Fruit fly (Drosophila melanogaster) whole organism, embryonic: Measurements from ENCODE around the gene CG16824.

Experiments used
- Adf1 ChIP-seq: fragments of 200-800 bp; sonication (Bioruptor generic); IDR thresholded peaks from 2 replicates; pipeline ENCODE4 v1.3.6; 2022; ENCODE audit warnings: missing biosample characterization, missing genetic modification characterization
- Awh ChIP-seq: fragments of 200-800 bp; sonication (Bioruptor generic); IDR thresholded peaks from 2 replicates; pipeline ENCODE4, ENCODE4 v1.3.6; 2022; ENCODE audit warnings: missing biosample characterization, missing genetic modification characterization
- CG12659 ChIP-seq: fragments of 200-800 bp; sonication (Bioruptor generic); optimal IDR thresholded peaks from 3 replicates; lab custom pipeline; 2017; ENCODE audit warnings: mild to moderate bottlenecking, missing biosample characterization, missing genetic modification reagents, missing genetic modification characterization
- CG12942 ChIP-seq: fragments of 200-800 bp; sonication (Bioruptor generic); optimal IDR thresholded peaks from 3 replicates; lab custom pipeline; 2016; ENCODE audit warnings: missing biosample characterization, missing genetic modification characterization
- CG13287 ChIP-seq: fragments of 200-800 bp; sonication (Bioruptor generic); IDR thresholded peaks from 2 replicates; pipeline ENCODE4 v1.3.6; 2022; ENCODE audit warnings: missing biosample characterization, missing genetic modification characterization; ENCODE audit not compliant: partially characterized antibody
- CG13296 ChIP-seq: fragments of 200-800 bp; sonication (Bioruptor generic); optimal IDR thresholded peaks from 3 replicates; lab custom pipeline; 2018; ENCODE audit warnings: missing biosample characterization, mild to moderate bottlenecking, missing genetic modification characterization
- CG14710 ChIP-seq: fragments of 200-800 bp; sonication (Bioruptor generic); optimal IDR thresholded peaks from 3 replicates; lab custom pipeline; 2019; ENCODE audit warnings: missing biosample characterization, mild to moderate bottlenecking, missing genetic modification characterization, moderate library complexity
- CG15269 ChIP-seq: fragments of 200-800 bp; sonication (Bioruptor generic); optimal IDR thresholded peaks from 2 replicates; lab custom pipeline; 2018; ENCODE audit warnings: missing biosample characterization, mild to moderate bottlenecking, missing genetic modification characterization, moderate library complexity
- CG17568 ChIP-seq: fragments of 200-800 bp; sonication (Bioruptor generic); optimal IDR thresholded peaks from 2 replicates; lab custom pipeline; 2018; ENCODE audit warnings: missing biosample characterization, mild to moderate bottlenecking, missing genetic modification characterization, moderate library complexity
- CG1792 ChIP-seq: fragments of 200-800 bp; sonication (Bioruptor generic); optimal IDR thresholded peaks from 2 replicates; lab custom pipeline; 2016; ENCODE audit warnings: missing biosample characterization, missing genetic modification characterization
- CG18599 ChIP-seq: fragments of 200-800 bp; sonication (Bioruptor generic); optimal IDR thresholded peaks from 3 replicates; lab custom pipeline; 2017; ENCODE audit warnings: missing biosample characterization, missing genetic modification characterization, mild to moderate bottlenecking, moderate library complexity, missing genetic modification reagents
- CG2116 ChIP-seq: fragments of 200-800 bp; sonication (Bioruptor generic); optimal IDR thresholded peaks from 3 replicates; lab custom pipeline; 2018; ENCODE audit warnings: missing biosample characterization, mild to moderate bottlenecking, missing genetic modification characterization
- CG2199 ChIP-seq: fragments of 200-800 bp; sonication (Bioruptor generic); IDR thresholded peaks from 3 replicates; pipeline ENCODE4 v1.3.6; 2022; ENCODE audit warnings: missing biosample characterization, missing genetic modification characterization
- CG3281 ChIP-seq: fragments of 200-800 bp; sonication (Bioruptor generic); optimal IDR thresholded peaks from 3 replicates; lab custom pipeline; 2017; ENCODE audit warnings: missing biosample characterization, mild to moderate bottlenecking, missing genetic modification characterization
- CG42726 ChIP-seq: fragments of 200-800 bp; sonication (Bioruptor generic); IDR thresholded peaks from 2 replicates; pipeline ENCODE4 v1.3.6; 2022; ENCODE audit warnings: missing biosample characterization, missing genetic modification characterization; ENCODE audit not compliant: partially characterized antibody
- CG4854 ChIP-seq: fragments of 200-800 bp; sonication (Bioruptor generic); optimal IDR thresholded peaks from 2 replicates; lab custom pipeline; 2016; ENCODE audit warnings: missing biosample characterization, missing genetic modification characterization, inconsistent platforms
- CG6175 ChIP-seq: fragments of 200-800 bp; sonication (Bioruptor generic); IDR thresholded peaks from 3 replicates; pipeline ENCODE4 v1.3.6; 2022; ENCODE audit warnings: missing biosample characterization, missing genetic modification characterization
- CG7963 ChIP-seq: fragments of 200-800 bp; sonication (Bioruptor generic); IDR thresholded peaks from 3 replicates; pipeline ENCODE4 v1.3.6; 2022; ENCODE audit warnings: missing biosample characterization, missing genetic modification characterization; ENCODE audit not compliant: partially characterized antibody
- CG8290 ChIP-seq, 3 experiments: fragments of 200-800 bp; sonication (Bioruptor generic); optimal IDR thresholded peaks; 2 replicates each; lab custom pipeline; 2016 to 2019; ENCODE audit warnings: missing biosample characterization in 3 of 3, missing genetic modification characterization in 3 of 3, mild to moderate bottlenecking in 2 of 3, moderate library complexity in 1 of 3
- CG9215 ChIP-seq: fragments of 200-800 bp; sonication (Bioruptor generic); IDR thresholded peaks from 2 replicates; pipeline ENCODE4 v1.3.6; 2022; ENCODE audit warnings: missing biosample characterization, missing genetic modification characterization
- CG9797 ChIP-seq: fragments of 200-800 bp; sonication (Bioruptor generic); optimal IDR thresholded peaks from 3 replicates; lab custom pipeline; 2018; ENCODE audit warnings: missing biosample characterization, mild to moderate bottlenecking, missing genetic modification characterization
- Fer1 ChIP-seq: fragments of 200-800 bp; sonication (Bioruptor generic); optimal IDR thresholded peaks from 2 replicates; lab custom pipeline; 2017; ENCODE audit warnings: missing biosample characterization, mild to moderate bottlenecking, missing genetic modification characterization
- Hmx ChIP-seq: fragments of 200-800 bp; sonication (Bioruptor generic); optimal IDR thresholded peaks from 2 replicates; lab custom pipeline; 2016; ENCODE audit warnings: missing biosample characterization, missing genetic modification characterization
- MTF-1 ChIP-seq: fragments of 200-800 bp; sonication (Bioruptor generic); optimal IDR thresholded peaks from 2 replicates; lab custom pipeline; 2018; ENCODE audit warnings: missing biosample characterization, mild to moderate bottlenecking, missing genetic modification characterization, borderline replicate concordance
- Opbp ChIP-seq: fragments of 200-800 bp; sonication (Bioruptor generic); IDR thresholded peaks from 3 replicates; pipeline ENCODE4 v1.3.6; 2022; ENCODE audit warnings: missing biosample characterization, missing genetic modification characterization; ENCODE audit not compliant: partially characterized antibody
- Sin3A ChIP-seq: fragments of >200 bp; optimal IDR thresholded peaks from 2 replicates; lab custom pipeline; 2018
- Six4 ChIP-seq: fragments of 200-800 bp; sonication (Bioruptor generic); optimal IDR thresholded peaks from 2 replicates; lab custom pipeline; 2016; ENCODE audit warnings: missing biosample characterization, missing genetic modification characterization
- Ssrp ChIP-seq: fragments of 200-800 bp; sonication (Bioruptor generic); optimal IDR thresholded peaks from 2 replicates; lab custom pipeline; 2018; ENCODE audit warnings: missing biosample characterization, mild to moderate bottlenecking, missing genetic modification characterization, moderate library complexity
- Stat92E ChIP-seq, 3 experiments: fragments of >200 bp in 2 of 3; fragments of 200-800 bp in 1 of 3; sonication (Bioruptor generic) in 1 of 3; optimal IDR thresholded peaks; 2 replicates each; lab custom pipeline; 2017 to 2019; ENCODE audit warnings: missing biosample characterization in 3 of 3, missing genetic modification characterization in 3 of 3, mild to moderate bottlenecking in 1 of 3, moderate library complexity in 1 of 3
- abd-A ChIP-seq: fragments of 200-800 bp; sonication (Bioruptor generic); optimal IDR thresholded peaks from 3 replicates; lab custom pipeline; 2019; ENCODE audit warnings: missing biosample characterization, mild to moderate bottlenecking, missing genetic modification characterization, moderate library complexity
- ac ChIP-seq: fragments of 200-800 bp; sonication (Bioruptor generic); optimal IDR thresholded peaks from 3 replicates; lab custom pipeline; 2017; ENCODE audit warnings: missing biosample characterization, mild to moderate bottlenecking, missing genetic modification characterization
- bcd ChIP-seq: fragments of 200-800 bp; sonication (Bioruptor generic); optimal IDR thresholded peaks from 2 replicates; lab custom pipeline; 2017; ENCODE audit warnings: missing biosample characterization, mild to moderate bottlenecking, missing genetic modification characterization
- crc ChIP-seq: fragments of 200-800 bp; sonication (Bioruptor generic); optimal IDR thresholded peaks from 2 replicates; lab custom pipeline; 2016; ENCODE audit warnings: missing biosample characterization, missing genetic modification characterization
- emc ChIP-seq: fragments of 200-800 bp; sonication (Bioruptor generic); optimal IDR thresholded peaks from 2 replicates; lab custom pipeline; 2016; ENCODE audit warnings: missing biosample characterization, missing genetic modification characterization
- hth ChIP-seq: fragments of >200 bp; optimal IDR thresholded peaks from 2 replicates; lab custom pipeline; 2017; ENCODE audit warnings: inconsistent platforms
- jigr1 ChIP-seq: fragments of 200-800 bp; sonication (Bioruptor generic); IDR thresholded peaks from 3 replicates; pipeline ENCODE4 v1.3.6; 2022; ENCODE audit warnings: missing biosample characterization, missing genetic modification characterization
- jumu ChIP-seq: fragments of 200-800 bp; sonication (Bioruptor generic); optimal IDR thresholded peaks from 3 replicates; lab custom pipeline; 2016; ENCODE audit warnings: missing biosample characterization, missing genetic modification characterization
- knrl ChIP-seq: fragments of 200-800 bp; sonication (Bioruptor generic); IDR thresholded peaks from 3 replicates; pipeline ENCODE4 v1.3.6; 2022; ENCODE audit warnings: missing biosample characterization, missing genetic modification characterization; ENCODE audit not compliant: partially characterized antibody
- lmd ChIP-seq: fragments of 200-800 bp; sonication (Bioruptor generic); IDR thresholded peaks from 2 replicates; pipeline ENCODE4 v1.3.6; 2022; ENCODE audit warnings: missing biosample characterization, missing genetic modification characterization
- lov ChIP-seq, 2 experiments: fragments of 200-800 bp in 1 of 2; fragments of >200 bp in 1 of 2; sonication (Bioruptor generic) in 1 of 2; IDR thresholded peaks in 1 of 2; optimal IDR thresholded peaks in 1 of 2; 2 replicates in 1 of 2; 3 replicates in 1 of 2; pipeline versions ENCODE4 v1.3.6 to Lab custom; 2017 to 2022; ENCODE audit warnings: missing biosample characterization in 1 of 2, missing genetic modification characterization in 1 of 2
- mam ChIP-seq: fragments of 200-800 bp; sonication (Bioruptor generic); optimal IDR thresholded peaks from 3 replicates; lab custom pipeline; 2016; ENCODE audit warnings: missing biosample characterization, missing genetic modification characterization
- onecut ChIP-seq: fragments of 200-800 bp; sonication (Bioruptor generic); IDR thresholded peaks from 2 replicates; pipeline ENCODE4 v1.3.6; 2022; ENCODE audit warnings: missing biosample characterization, missing genetic modification characterization
- pan ChIP-seq, 4 experiments: fragments of >200 bp in 3 of 4; fragments of 200-800 bp in 1 of 4; sonication (Bioruptor generic) in 1 of 4; optimal IDR thresholded peaks in 3 of 4; IDR thresholded peaks in 1 of 4; 2 replicates each; pipeline versions ENCODE4 v1.3.6 to Lab custom; 2017 to 2022; ENCODE audit warnings: missing biosample characterization in 2 of 4, missing genetic modification characterization in 2 of 4, mixed read lengths in 1 of 4
- phol ChIP-seq: fragments of 200-800 bp; sonication (Bioruptor generic); optimal IDR thresholded peaks from 3 replicates; lab custom pipeline; 2018; ENCODE audit warnings: missing biosample characterization, mild to moderate bottlenecking, missing genetic modification characterization, moderate library complexity
- pnt ChIP-seq: fragments of 200-800 bp; sonication (Bioruptor generic); optimal IDR thresholded peaks from 3 replicates; lab custom pipeline; 2016; ENCODE audit warnings: missing biosample characterization, missing genetic modification characterization
- stwl ChIP-seq: fragments of 200-800 bp; sonication (Bioruptor generic); optimal IDR thresholded peaks from 3 replicates; lab custom pipeline; 2018; ENCODE audit warnings: missing biosample characterization, mild to moderate bottlenecking, missing genetic modification characterization, moderate library complexity
- zen ChIP-seq: fragments of 200-800 bp; sonication (Bioruptor generic); optimal IDR thresholded peaks from 3 replicates; lab custom pipeline; 2018; ENCODE audit warnings: missing biosample characterization, mild to moderate bottlenecking, missing genetic modification characterization, moderate library complexity

Gene CG16824

DNA sequence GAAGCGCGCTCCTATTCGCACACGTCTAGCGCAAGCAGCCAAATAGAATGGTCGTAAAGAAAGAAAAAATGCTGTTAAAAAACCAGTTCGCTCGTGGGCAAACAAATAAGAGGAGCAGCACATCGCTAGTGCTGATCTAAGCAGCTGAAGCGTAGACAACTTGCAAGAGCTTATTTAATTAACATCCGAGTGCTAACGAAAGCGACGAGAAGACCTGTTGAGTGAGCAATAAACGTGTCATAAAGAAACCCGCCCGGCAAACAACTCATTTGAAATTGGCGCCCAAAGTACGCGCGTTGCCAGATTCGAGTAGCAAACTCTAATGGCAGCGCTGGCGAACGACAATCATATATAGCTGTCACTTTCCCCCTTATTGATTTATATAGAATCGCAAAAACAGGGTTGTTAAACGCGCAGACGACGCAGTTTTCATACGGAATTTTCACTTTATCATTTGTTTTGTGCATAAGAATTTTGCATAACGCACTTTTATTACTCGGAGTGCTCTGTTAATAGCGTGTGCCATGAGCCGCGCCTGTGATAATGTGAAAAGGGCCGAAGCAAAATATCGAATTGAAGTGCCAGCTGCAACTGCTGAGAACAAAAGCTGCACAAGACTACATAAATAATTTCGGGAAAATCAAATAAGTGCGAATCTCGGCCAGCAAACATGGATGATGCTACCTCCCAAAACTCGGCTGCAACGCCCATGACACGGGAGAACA lies 3.3 kb downstream of the CG16824 start (continued):
- TF ChIP-seq onecut (GFP tag; lab: Robert Waterston, UW) = peak; percentile 97
- TF ChIP-seq phol (tag; lab: Kevin White, UChicago) = no peak
- TF ChIP-seq Ssrp (tag; lab: Kevin White, UChicago) = no peak
- no peak for TF ChIP-seq CG12942 (GFP tag; lab: Kevin White, UChicago)
- no peak for TF ChIP-seq CG1792
- no peak for TF ChIP-seq pnt (GFP tag; lab: Kevin White, UChicago)
- TF ChIP-seq knrl (GFP tag; lab: Robert Waterston, UW) = peak; percentile 55; the same call in 2 of the 3 replicates
- TF ChIP-seq Hmx (GFP tag; lab: Kevin White, UChicago) = no peak
- TF ChIP-seq zen = peak; percentile 43
- peak; percentile 76 for TF ChIP-seq CG2199 (GFP tag; lab: Robert Waterston, UW)
- TF ChIP-seq abd-A (tag; lab: Kevin White, UChicago) = peak; percentile 79
- TF ChIP-seq CG3281 (GFP tag; lab: Kevin White, UChicago) = peak; percentile 100
- TF ChIP-seq Opbp (GFP tag; lab: Robert Waterston, UW) = peak; percentile 72
- no peak for TF ChIP-seq pan (optimal IDR thresholded peaks at IDR 0.05; lab: Kevin White, UChicago)
- no peak for TF ChIP-seq pan (GFP tag; optimal IDR thresholded peaks at IDR 0.05 in 1 of 2, IDR thresholded peaks at IDR 0.05 in 1 of 2)
- peak; percentile 88 for TF ChIP-seq stwl
- TF ChIP-seq CG17568 (GFP tag; lab: Kevin White, UChicago) = no peak
- TF ChIP-seq CG18599 (GFP tag; lab: Kevin White, UChicago) = no peak
- TF ChIP-seq CG8290 (GFP tag; optimal IDR thresholded peaks at IDR 0.05; lab: Kevin White, UChicago) = peak; percentile 13
- TF ChIP-seq CG8290 (tag; optimal IDR thresholded peaks at IDR 0.05; lab: Kevin White, UChicago) = no peak
- no peak for TF ChIP-seq CG4854
- TF ChIP-seq lmd (GFP tag; lab: Robert Waterston, UW) = no peak
- TF ChIP-seq CG15269 (tag; lab: Kevin White, UChicago) = no peak
- peak; percentile 18 for TF ChIP-seq CG13296 (GFP tag; lab: Kevin White, UChicago)
- TF ChIP-seq ac (GFP tag; lab: Kevin White, UChicago) = no peak
- TF ChIP-seq CG6175 (GFP tag; lab: Robert Waterston, UW) = no peak
- TF ChIP-seq lov (optimal IDR thresholded peaks at IDR 0.05; lab: Kevin White, UChicago) = no peak
- TF ChIP-seq lov (GFP tag; IDR thresholded peaks at IDR 0.05; lab: Robert Waterston, UW) = no peak
- TF ChIP-seq Stat92E (GFP tag; optimal IDR thresholded peaks at IDR 0.05; lab: Kevin White, UChicago) = peak in 1 of 3 experiments; percentile 26
- peak; percentile 52 for TF ChIP-seq CG13287 (GFP tag; lab: Robert Waterston, UW)
- TF ChIP-seq Adf1 (GFP tag; lab: Robert Waterston, UW) = peak; percentile 65
- no peak for TF ChIP-seq CG7963 (GFP tag; lab: Robert Waterston, UW)
- peak; percentile 7 for TF ChIP-seq mam (GFP tag; lab: Kevin White, UChicago)
- TF ChIP-seq jumu (GFP tag; lab: Kevin White, UChicago) = no peak
- peak; percentile 48 for TF ChIP-seq Sin3A (lab: Kevin White, UChicago)
- no peak for TF ChIP-seq crc (GFP tag; lab: Kevin White, UChicago)
- peak; percentile 27 for TF ChIP-seq CG9797 (GFP tag; lab: Kevin White, UChicago)
- no peak for TF ChIP-seq bcd (GFP tag; lab: Kevin White, UChicago)
- TF ChIP-seq CG14710 (tag; lab: Kevin White, UChicago) = no peak
- peak; percentile 77 for TF ChIP-seq CG2116 (GFP tag; lab: Kevin White, UChicago)
- peak; percentile 22 for TF ChIP-seq Fer1 (GFP tag; lab: Kevin White, UChicago)
- TF ChIP-seq Awh (GFP tag; lab: Robert Waterston, UW) = no peak
- no peak for TF ChIP-seq Six4 (GFP tag; lab: Kevin White, UChicago)
- no peak for TF ChIP-seq emc (GFP tag; lab: Kevin White, UChicago)
- TF ChIP-seq MTF-1 = no peak
- no peak for TF ChIP-seq hth (lab: Kevin White, UChicago)
- TF ChIP-seq jigr1 (GFP tag; lab: Robert Waterston, UW) = no peak
- 0 out of 2 replicates have a peak, but pooled peaks have one; percentile 42 for TF ChIP-seq CG42726 (GFP tag; lab: Robert Waterston, UW)
- peak; percentile 56 for TF ChIP-seq CG12659 (GFP tag; lab: Kevin White, UChicago)
- no peak for TF ChIP-seq CG9215 (GFP tag; lab: Robert Waterston, UW)
